Fruit fly (Drosophila melanogaster) whole organism, embryonic: Measurements from ENCODE around the gene phol.
A peak's percentile ranks its signal among the peaks of the same experiment; 100 is the strongest.

Source experiments
- Abd-B ChIP-seq: fragments of 200-800 bp; sonication (Bioruptor generic); optimal IDR thresholded peaks from 2 replicates; lab custom pipeline; 2018; ENCODE audit warnings: missing biosample characterization, mild to moderate bottlenecking, missing genetic modification characterization, moderate library complexity
- CG10431 ChIP-seq: fragments of 200-800 bp; sonication (Bioruptor generic); optimal IDR thresholded peaks from 3 replicates; lab custom pipeline; 2018; ENCODE audit warnings: missing biosample characterization, mild to moderate bottlenecking, missing genetic modification characterization
- CG10654 ChIP-seq: fragments of 200-800 bp; sonication (Bioruptor generic); optimal IDR thresholded peaks from 2 replicates; lab custom pipeline; 2016; ENCODE audit warnings: missing biosample characterization, missing genetic modification characterization
- CG12391 ChIP-seq: fragments of 200-800 bp; sonication (Bioruptor generic); optimal IDR thresholded peaks from 3 replicates; lab custom pipeline; 2018; ENCODE audit warnings: missing biosample characterization, mild to moderate bottlenecking, missing genetic modification characterization, moderate library complexity
- CG13123 ChIP-seq: fragments of 200-800 bp; sonication (Bioruptor generic); optimal IDR thresholded peaks from 2 replicates; lab custom pipeline; 2016; ENCODE audit warnings: missing biosample characterization, missing genetic modification characterization
- CG13287 ChIP-seq: fragments of 200-800 bp; sonication (Bioruptor generic); IDR thresholded peaks from 2 replicates; pipeline ENCODE4 v1.3.6; 2022; ENCODE audit warnings: missing biosample characterization, missing genetic modification characterization; ENCODE audit not compliant: partially characterized antibody
- CG15479 ChIP-seq: fragments of 200-800 bp; sonication (Bioruptor generic); optimal IDR thresholded peaks from 3 replicates; lab custom pipeline; 2019; ENCODE audit warnings: missing biosample characterization, mild to moderate bottlenecking, missing genetic modification characterization, moderate library complexity
- CG17568 ChIP-seq: fragments of 200-800 bp; sonication (Bioruptor generic); optimal IDR thresholded peaks from 2 replicates; lab custom pipeline; 2018; ENCODE audit warnings: missing biosample characterization, mild to moderate bottlenecking, missing genetic modification characterization, moderate library complexity
- CG30403 ChIP-seq: fragments of 200-800 bp; sonication (Bioruptor generic); optimal IDR thresholded peaks from 3 replicates; lab custom pipeline; 2016; ENCODE audit warnings: missing biosample characterization, missing genetic modification characterization
- CG33213 ChIP-seq: fragments of 200-800 bp; sonication (Bioruptor generic); optimal IDR thresholded peaks from 3 replicates; lab custom pipeline; 2016; ENCODE audit warnings: missing biosample characterization, missing genetic modification characterization
- CG4282 ChIP-seq: fragments of 200-800 bp; sonication (Bioruptor generic); optimal IDR thresholded peaks from 2 replicates; lab custom pipeline; 2016; ENCODE audit warnings: missing biosample characterization, missing genetic modification characterization
- CG5245 ChIP-seq: fragments of 200-800 bp; sonication (Bioruptor generic); optimal IDR thresholded peaks from 3 replicates; lab custom pipeline; 2016; ENCODE audit warnings: missing biosample characterization, missing genetic modification characterization
- CG8388 ChIP-seq: fragments of 200-800 bp; sonication (Bioruptor generic); optimal IDR thresholded peaks from 2 replicates; lab custom pipeline; 2019; ENCODE audit warnings: missing biosample characterization, mild to moderate bottlenecking, missing genetic modification characterization, moderate library complexity
- CG8478 ChIP-seq: fragments of >200 bp; optimal IDR thresholded peaks from 2 replicates; lab custom pipeline; 2018
- CG9609 ChIP-seq: fragments of 200-800 bp; sonication (Bioruptor generic); optimal IDR thresholded peaks from 3 replicates; lab custom pipeline; 2016; ENCODE audit warnings: missing biosample characterization, missing genetic modification characterization
- CG9727 ChIP-seq: fragments of 200-800 bp; sonication (Bioruptor generic); optimal IDR thresholded peaks from 3 replicates; lab custom pipeline; 2017; ENCODE audit warnings: missing biosample characterization, mild to moderate bottlenecking, missing genetic modification characterization
- CG9932 ChIP-seq: fragments of 200-800 bp; sonication (Bioruptor generic); IDR thresholded peaks from 2 replicates; pipeline ENCODE4 v1.3.6; 2022; ENCODE audit warnings: missing biosample characterization, missing genetic modification characterization
- CoRest ChIP-seq: fragments of 200-800 bp; sonication (Bioruptor generic); optimal IDR thresholded peaks from 3 replicates; lab custom pipeline; 2018; ENCODE audit warnings: missing biosample characterization, mild to moderate bottlenecking, missing genetic modification characterization, moderate library complexity
- Dad ChIP-seq: fragments of 200-800 bp; sonication (Bioruptor generic); optimal IDR thresholded peaks from 3 replicates; lab custom pipeline; 2016; ENCODE audit warnings: missing biosample characterization, missing genetic modification characterization
- Ets65A ChIP-seq: fragments of 200-800 bp; sonication (Bioruptor generic); peaks from one replicate; lab custom pipeline; 2016; ENCODE audit warnings: missing biosample characterization, missing genetic modification characterization
- Fer1 ChIP-seq: fragments of 200-800 bp; sonication (Bioruptor generic); optimal IDR thresholded peaks from 2 replicates; lab custom pipeline; 2017; ENCODE audit warnings: missing biosample characterization, mild to moderate bottlenecking, missing genetic modification characterization
- Hey ChIP-seq: fragments of 200-800 bp; sonication (Bioruptor generic); optimal IDR thresholded peaks from 3 replicates; lab custom pipeline; 2018; ENCODE audit warnings: missing biosample characterization, mild to moderate bottlenecking, missing genetic modification characterization
- Hsf ChIP-seq: fragments of 200-800 bp; sonication (Bioruptor generic); optimal IDR thresholded peaks from 3 replicates; lab custom pipeline; 2016; ENCODE audit warnings: missing biosample characterization, missing genetic modification characterization
- Mes4 ChIP-seq: fragments of 200-800 bp; sonication (Bioruptor generic); optimal IDR thresholded peaks from 2 replicates; lab custom pipeline; 2016; ENCODE audit warnings: missing biosample characterization, missing genetic modification characterization
- Nf-YB ChIP-seq: fragments of 200-800 bp; sonication (Bioruptor generic); optimal IDR thresholded peaks from 3 replicates; lab custom pipeline; 2019; ENCODE audit warnings: missing biosample characterization, mild to moderate bottlenecking, missing genetic modification characterization, moderate library complexity
- Opbp ChIP-seq: fragments of 200-800 bp; sonication (Bioruptor generic); IDR thresholded peaks from 3 replicates; pipeline ENCODE4 v1.3.6; 2022; ENCODE audit warnings: missing biosample characterization, missing genetic modification characterization; ENCODE audit not compliant: partially characterized antibody
- PHDP ChIP-seq: fragments of 200-800 bp; sonication (Bioruptor generic); optimal IDR thresholded peaks from 3 replicates; lab custom pipeline; 2018; ENCODE audit warnings: missing biosample characterization, mild to moderate bottlenecking, missing genetic modification characterization, moderate library complexity
- Ptx1 ChIP-seq: fragments of 200-800 bp; sonication (Bioruptor generic); IDR thresholded peaks from 2 replicates; pipeline ENCODE4 v1.3.6; 2022; ENCODE audit warnings: missing biosample characterization, missing genetic modification characterization
- Sin3A ChIP-seq: fragments of >200 bp; optimal IDR thresholded peaks from 2 replicates; lab custom pipeline; 2018
- Six4 ChIP-seq: fragments of 200-800 bp; sonication (Bioruptor generic); optimal IDR thresholded peaks from 2 replicates; lab custom pipeline; 2016; ENCODE audit warnings: missing biosample characterization, missing genetic modification characterization
- Spps ChIP-seq: fragments of 200-800 bp; sonication (Bioruptor generic); optimal IDR thresholded peaks from 2 replicates; lab custom pipeline; 2018; ENCODE audit warnings: missing biosample characterization, mild to moderate bottlenecking, missing genetic modification characterization
- ash1 ChIP-seq: fragments of 200-800 bp; sonication (Bioruptor generic); optimal IDR thresholded peaks from 2 replicates; lab custom pipeline; 2018; ENCODE audit warnings: missing biosample characterization, mild to moderate bottlenecking, missing genetic modification characterization
- crol ChIP-seq: fragments of 200-800 bp; sonication (Bioruptor generic); IDR thresholded peaks from 2 replicates; pipeline ENCODE4 v1.3.6; 2022; ENCODE audit warnings: missing biosample characterization, missing genetic modification characterization
- crp ChIP-seq, 2 experiments: fragments of 200-800 bp; sonication (Bioruptor generic); optimal IDR thresholded peaks; 2 replicates in 1 of 2; 3 replicates in 1 of 2; lab custom pipeline; 2017; ENCODE audit warnings: missing biosample characterization in 2 of 2, missing genetic modification characterization in 2 of 2, mild to moderate bottlenecking in 1 of 2, moderate library complexity in 1 of 2
- dm ChIP-seq: fragments of 200-800 bp; sonication (Bioruptor generic); optimal IDR thresholded peaks from 3 replicates; lab custom pipeline; 2016; ENCODE audit warnings: missing biosample characterization, missing genetic modification characterization
- en ChIP-seq: fragments of 200-800 bp; sonication (Bioruptor generic); optimal IDR thresholded peaks from 2 replicates; lab custom pipeline; 2016; ENCODE audit warnings: missing biosample characterization, missing genetic modification characterization
- fd96Cb ChIP-seq: fragments of 200-800 bp; sonication (Bioruptor generic); optimal IDR thresholded peaks from 2 replicates; lab custom pipeline; 2018; ENCODE audit warnings: missing biosample characterization, mild to moderate bottlenecking, missing genetic modification characterization, moderate library complexity
- gce ChIP-seq: fragments of 200-800 bp; sonication (Bioruptor generic); IDR thresholded peaks from 3 replicates; pipeline ENCODE4 v1.3.6; 2022; ENCODE audit warnings: missing biosample characterization, missing genetic modification characterization
- ham ChIP-seq: fragments of 200-800 bp; sonication (Bioruptor generic); IDR thresholded peaks from 2 replicates; pipeline ENCODE4 v1.3.6; 2022; ENCODE audit warnings: missing biosample characterization, missing genetic modification characterization
- hth ChIP-seq: fragments of >200 bp; optimal IDR thresholded peaks from 2 replicates; lab custom pipeline; 2017; ENCODE audit warnings: inconsistent platforms
- insv ChIP-seq, 2 experiments: fragments of 200-800 bp; sonication (Bioruptor generic); optimal IDR thresholded peaks; 3 replicates each; lab custom pipeline; 2016 to 2018; ENCODE audit warnings: missing biosample characterization in 2 of 2, missing genetic modification characterization in 2 of 2
- kah ChIP-seq: fragments of 200-800 bp; sonication (Bioruptor generic); optimal IDR thresholded peaks from 2 replicates; lab custom pipeline; 2018; ENCODE audit warnings: missing biosample characterization, mild to moderate bottlenecking, missing genetic modification characterization
- ken ChIP-seq: fragments of 200-800 bp; sonication (Bioruptor generic); IDR thresholded peaks from 3 replicates; pipeline ENCODE4 v1.3.6; 2022; ENCODE audit warnings: missing biosample characterization, missing genetic modification characterization
- knrl ChIP-seq: fragments of 200-800 bp; sonication (Bioruptor generic); IDR thresholded peaks from 3 replicates; pipeline ENCODE4 v1.3.6; 2022; ENCODE audit warnings: missing biosample characterization, missing genetic modification characterization; ENCODE audit not compliant: partially characterized antibody
- sens ChIP-seq: fragments of 200-800 bp; sonication (Bioruptor generic); peaks from one replicate; lab custom pipeline; 2016; ENCODE audit warnings: missing biosample characterization, missing genetic modification characterization
- sima ChIP-seq: fragments of 200-800 bp; sonication (Bioruptor generic); optimal IDR thresholded peaks from 2 replicates; lab custom pipeline; 2016; ENCODE audit warnings: missing biosample characterization, missing genetic modification characterization
- usp ChIP-seq: fragments of >200 bp; optimal IDR thresholded peaks from 2 replicates; lab custom pipeline; 2017; ENCODE audit warnings: missing biosample characterization, missing genetic modification characterization
- wdn ChIP-seq: fragments of 200-800 bp; sonication (Bioruptor generic); IDR thresholded peaks from 2 replicates; pipeline ENCODE4 v1.3.6; 2022; ENCODE audit warnings: missing biosample characterization, missing genetic modification characterization
- wek ChIP-seq: fragments of 200-800 bp; sonication (Bioruptor generic); optimal IDR thresholded peaks from 3 replicates; lab custom pipeline; 2018; ENCODE audit warnings: missing biosample characterization, mild to moderate bottlenecking, missing genetic modification characterization, moderate library complexity

phol gene

DNA sequence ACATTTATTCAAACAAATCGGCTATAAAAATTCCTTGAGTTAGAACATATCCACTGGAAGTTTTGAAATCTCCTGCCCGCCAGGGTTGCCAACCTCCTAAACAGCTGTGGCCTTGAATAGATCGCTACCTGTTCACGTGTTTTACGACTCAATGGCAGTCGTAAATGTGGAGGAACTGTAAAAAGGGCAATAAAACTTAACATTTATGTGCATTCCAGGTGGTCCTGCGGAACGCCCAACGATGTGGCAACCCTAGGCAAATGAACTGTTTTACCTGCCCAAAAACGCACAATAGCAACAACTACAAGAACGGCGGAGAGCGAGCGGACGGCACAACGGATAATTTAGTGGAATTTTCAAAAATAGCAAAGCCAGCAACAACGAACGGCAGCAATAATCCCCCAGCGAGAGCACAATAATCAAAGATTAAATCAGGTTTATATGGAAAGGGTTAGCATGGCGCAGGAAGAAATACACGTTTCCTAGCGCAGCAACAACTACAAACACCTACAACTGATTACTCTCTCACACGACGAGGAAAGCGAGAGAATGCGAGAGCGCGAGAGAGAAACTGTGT is 5.7 kb upstream of the phol start (continued):
- TF ChIP-seq CG13287 (GFP tag; lab: Robert Waterston, UW) (no peak), fd96Cb (tag; lab: Kevin White, UChicago) (peak; percentile 42), knrl (GFP tag; lab: Robert Waterston, UW) (no peak), ash1 (GFP tag; lab: Kevin White, UChicago) (no peak), hth (lab: Kevin White, UChicago) (no peak), Opbp (0 out of 3 replicates have a peak, but pooled peaks have one; percentile 30), CG33213 (GFP tag; lab: Kevin White, UChicago) (peak; percentile 29), CG10654 (GFP tag; lab: Kevin White, UChicago) (peak; percentile 49), Dad (GFP tag; lab: Kevin White, UChicago) (no peak), wek (GFP tag; lab: Kevin White, UChicago) (no peak), dm (GFP tag; lab: Kevin White, UChicago) (peak; percentile 13), CoRest (tag; lab: Kevin White, UChicago) (peak; percentile 5), Six4 (GFP tag; lab: Kevin White, UChicago) (no peak), Sin3A (no peak), kah (GFP tag; lab: Kevin White, UChicago) (peak; percentile 59), insv (GFP tag; optimal IDR thresholded peaks at IDR 0.05; lab: Kevin White, UChicago) (no peak), gce (no peak), usp (GFP tag; lab: Kevin White, UChicago) (no peak), crol (GFP tag; lab: Robert Waterston, UW) (0 out of 2 replicates have a peak, but pooled peaks have one; percentile 9), en (GFP tag; lab: Kevin White, UChicago) (no peak), CG17568 (GFP tag; lab: Kevin White, UChicago) (peak; percentile 7), ken (GFP tag; lab: Robert Waterston, UW) (peak; percentile 54; the same call in 1 of the 3 replicates), sens (GFP tag; lab: Kevin White, UChicago) (peak; percentile 87), crp (GFP tag; optimal IDR thresholded peaks at IDR 0.05; lab: Kevin White, UChicago) (peak in 1 of 2 experiments; percentile 17), CG9609 (GFP tag; lab: Kevin White, UChicago) (peak; percentile 36), CG15479 (GFP tag; lab: Kevin White, UChicago) (peak; percentile 86), Abd-B (GFP tag; lab: Kevin White, UChicago) (peak; percentile 63), PHDP (tag; lab: Kevin White, UChicago) (peak; percentile 2), CG4282 (GFP tag; lab: Kevin White, UChicago) (no peak)

DNA sequence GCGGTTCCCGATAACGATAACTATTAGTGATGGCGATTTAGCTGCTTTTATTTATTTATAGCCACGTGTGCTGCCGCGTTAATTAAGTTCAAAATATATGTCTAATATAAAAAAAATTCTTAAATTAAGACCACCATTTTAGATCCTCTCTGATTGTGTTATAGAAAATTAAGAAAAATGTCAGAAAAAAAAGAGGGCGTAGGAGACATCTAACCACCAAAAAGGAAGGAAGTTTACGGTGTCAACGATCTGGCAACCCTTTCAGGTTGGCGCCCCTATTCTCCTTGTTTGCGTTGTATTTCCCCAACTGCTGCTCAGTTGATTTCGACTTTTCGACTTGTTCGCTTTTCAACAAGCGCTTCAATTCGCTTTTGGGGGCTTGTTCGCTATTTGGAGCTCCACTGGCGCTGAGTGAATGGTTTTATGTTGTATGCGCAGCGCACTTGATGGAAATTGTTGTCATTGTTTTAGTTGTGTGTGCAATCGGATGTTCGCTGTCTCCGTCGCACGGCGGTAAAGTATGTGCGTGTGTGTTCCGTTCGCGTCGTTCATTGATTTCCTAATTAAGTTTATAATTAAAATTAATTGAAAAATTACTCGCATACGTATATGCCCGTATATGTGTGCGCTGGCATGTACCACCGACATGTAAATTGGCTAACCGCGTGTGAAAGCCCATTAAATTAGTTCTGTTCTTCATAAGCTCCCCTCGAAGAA is 4.9 kb upstream of the phol start, which contains the start of the genes CG3434 and CG44838:
Gene CG3434, minus strand, starts transcription at position 25 of the 717 bp plus-strand sequence.
Gene CG44838, plus strand, starts transcription at position 276 of the 717 bp plus-strand sequence.
- no peak for TF ChIP-seq wek (GFP tag; lab: Kevin White, UChicago)
- TF ChIP-seq Hsf: peak; percentile 83
- peak; percentile 3 for TF ChIP-seq CG10431
- TF ChIP-seq CG13123 (GFP tag; lab: Kevin White, UChicago): peak; percentile 74
- TF ChIP-seq sima (GFP tag; lab: Kevin White, UChicago): peak; percentile 29
- TF ChIP-seq Fer1 (GFP tag; lab: Kevin White, UChicago): peak; percentile 86
- TF ChIP-seq CG9932: peak; percentile 87
- peak; percentile 96 for TF ChIP-seq Ets65A
- peak; percentile 86 for TF ChIP-seq CG9727 (GFP tag; lab: Kevin White, UChicago)
- TF ChIP-seq wdn (GFP tag; lab: Robert Waterston, UW): peak; percentile 40; the same call in 1 of the 2 replicates
- peak; percentile 64 for TF ChIP-seq Spps (tag; lab: Kevin White, UChicago)
- peak; percentile 80 for TF ChIP-seq Ptx1 (GFP tag; lab: Robert Waterston, UW)
- peak; percentile 68 for TF ChIP-seq Mes4 (GFP tag; lab: Kevin White, UChicago)
- TF ChIP-seq CG12391: peak; percentile 90
- TF ChIP-seq CG8388 (GFP tag; lab: Kevin White, UChicago): peak; percentile 75
- TF ChIP-seq CG4282 (GFP tag; lab: Kevin White, UChicago): peak; percentile 48
- peak; percentile 9 for TF ChIP-seq Hey (tag; lab: Kevin White, UChicago)
- no peak for TF ChIP-seq ham (GFP tag; lab: Robert Waterston, UW)
- TF ChIP-seq CG30403: peak; percentile 88
- TF ChIP-seq CG8478: no peak
- TF ChIP-seq Nf-YB (GFP tag; lab: Kevin White, UChicago): peak; percentile 72
- peak; percentile 76 for TF ChIP-seq CG5245 (GFP tag; lab: Kevin White, UChicago)
